Worm (Caenorhabditis elegans): ENCODE results near the gene fbxb-112.

- TF ChIP-seq egl-27 (tag; optimal IDR thresholded peaks at IDR 0.05), result no peak
- TF ChIP-seq nhr-90 (tag; optimal IDR thresholded peaks at IDR 0.05; ENCODE audit: poor library complexity), result no peak
- TF ChIP-seq unc-98 (GFP tag; IDR thresholded peaks at IDR 0.05), result no peak
- TF ChIP-seq nhr-71 (tag; optimal IDR thresholded peaks at IDR 0.05), result no peak
- TF ChIP-seq aha-1 (tag; optimal IDR thresholded peaks at IDR 0.05), result no peak
- no peak for TF ChIP-seq nhr-11 (tag; optimal IDR thresholded peaks at IDR 0.05)
- TF ChIP-seq dpl-1 (GFP tag; optimal IDR thresholded peaks at IDR 0.05), result no peak
- no peak for TF ChIP-seq nhr-76 (tag; optimal IDR thresholded peaks at IDR 0.05)
- no peak for TF ChIP-seq snpc-4 (tag; optimal IDR thresholded peaks at IDR 0.05)
- TF ChIP-seq nhr-77 (tag; optimal IDR thresholded peaks at IDR 0.05), result no peak
- TF ChIP-seq ceh-82 (tag; optimal IDR thresholded peaks at IDR 0.05), result no peak
Observed at ce11 chrII:3472316-3472715, 18.6 kb upstream of the fbxb-112 start, which contains the start of gene Y49F6B.12.
